Fruit fly (Drosophila melanogaster): ENCODE measurements around the gene Atxn7.

Atxn7 gene

DNA sequence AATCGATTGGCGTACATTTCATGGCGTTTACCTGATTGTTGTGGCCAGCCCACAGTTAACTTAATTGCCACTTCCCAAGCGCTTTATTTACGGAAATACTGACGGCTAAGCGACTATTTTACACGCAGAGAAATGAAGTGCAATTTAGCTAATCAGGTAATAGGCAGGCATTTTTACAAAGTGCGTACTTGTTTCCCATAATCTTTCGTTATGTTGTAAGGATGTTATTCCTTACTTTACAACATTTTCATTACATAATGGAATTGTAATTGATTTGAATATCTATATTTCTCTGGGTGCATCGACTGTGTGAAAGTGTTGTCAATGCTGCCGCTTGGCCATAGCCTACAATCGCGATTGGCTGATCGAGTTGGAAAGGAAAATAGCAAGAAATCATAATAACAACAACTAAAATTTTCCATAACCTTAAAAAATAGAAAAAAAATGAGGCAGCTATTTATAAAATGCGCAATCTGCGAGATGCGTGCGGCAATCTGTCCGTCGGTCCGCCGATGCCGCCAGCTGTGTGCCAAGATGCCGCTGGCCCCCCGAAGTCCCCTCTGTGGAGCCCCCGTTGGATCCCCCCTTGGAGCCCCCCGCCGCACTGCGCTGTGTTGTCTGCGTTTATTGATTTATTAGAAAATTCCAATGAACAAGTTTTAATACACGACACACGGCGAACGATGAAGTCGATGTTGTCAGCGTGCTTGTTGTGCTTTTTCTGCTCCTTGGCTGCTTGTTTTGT, 51.0 kb downstream of the Atxn7 start (continued):
- no peak for TF ChIP-seq cg (GFP tag; optimal IDR thresholded peaks at IDR 0.05)
- peak; percentile 40 for TF ChIP-seq Hr3 (GFP tag; optimal IDR thresholded peaks at IDR 0.05)
- no peak for TF ChIP-seq CG4328 (GFP tag; optimal IDR thresholded peaks at IDR 0.05)
- peak; percentile 36 for TF ChIP-seq Mes4 (GFP tag; optimal IDR thresholded peaks at IDR 0.05)
- TF ChIP-seq Atf-2 (GFP tag; optimal IDR thresholded peaks at IDR 0.05), result peak; percentile 14
- no peak for TF ChIP-seq prd (optimal IDR thresholded peaks at IDR 0.05)
- TF ChIP-seq prd (GFP tag; IDR thresholded peaks at IDR 0.05), result peak; percentile 73; the same call in 2 of the 3 replicates
- 0 out of 2 replicates have a peak, but pooled peaks have one; percentile 35 for TF ChIP-seq stc (GFP tag; IDR thresholded peaks at IDR 0.05)
- no peak for TF ChIP-seq YL-1 (GFP tag; optimal IDR thresholded peaks at IDR 0.05)
- no peak for TF ChIP-seq CG2199 (GFP tag; IDR thresholded peaks at IDR 0.05)
- TF ChIP-seq unpg (GFP tag; optimal IDR thresholded peaks at IDR 0.05), result peak; percentile 71
- peak; percentile 63 for TF ChIP-seq Oli (tag; optimal IDR thresholded peaks at IDR 0.05)
- TF ChIP-seq CG11723 (GFP tag; optimal IDR thresholded peaks at IDR 0.05), result no peak
- TF ChIP-seq Spps (tag; optimal IDR thresholded peaks at IDR 0.05), result no peak
- TF ChIP-seq Rx (GFP tag; IDR thresholded peaks at IDR 0.05), result peak; percentile 55
- TF ChIP-seq CG14441 (GFP tag; IDR thresholded peaks at IDR 0.05), result peak; percentile 76
- peak; percentile 5 for TF ChIP-seq CG8290 (GFP tag; optimal IDR thresholded peaks at IDR 0.05)
- TF ChIP-seq CG8290 (tag; optimal IDR thresholded peaks at IDR 0.05), result no peak
- TF ChIP-seq lov (optimal IDR thresholded peaks at IDR 0.05), result no peak
- TF ChIP-seq lov (GFP tag; IDR thresholded peaks at IDR 0.05), result no peak
- peak; percentile 82 for TF ChIP-seq dmrt99B (tag; optimal IDR thresholded peaks at IDR 0.05)
- peak; percentile 37 for TF ChIP-seq CG9609 (GFP tag; optimal IDR thresholded peaks at IDR 0.05)
- peak; percentile 64; the same call in 2 of the 3 replicates for TF ChIP-seq ken (GFP tag; IDR thresholded peaks at IDR 0.05)
- TF ChIP-seq CG4282 (GFP tag; optimal IDR thresholded peaks at IDR 0.05), result no peak
- TF ChIP-seq CG1792 (GFP tag; optimal IDR thresholded peaks at IDR 0.05), result no peak
- peak; percentile 66 for TF ChIP-seq CG7839 (tag; optimal IDR thresholded peaks at IDR 0.05)
- TF ChIP-seq Trl (optimal IDR thresholded peaks at IDR 0.05), result no peak
- peak; percentile 38 for TF ChIP-seq Trl (GFP tag; optimal IDR thresholded peaks at IDR 0.05)
- no peak for TF ChIP-seq CG15601 (tag; optimal IDR thresholded peaks at IDR 0.05)
- no peak for TF ChIP-seq zf30C (GFP tag; optimal IDR thresholded peaks at IDR 0.05)
- no peak for TF ChIP-seq CG13296 (GFP tag; optimal IDR thresholded peaks at IDR 0.05)
- TF ChIP-seq cato (GFP tag; optimal IDR thresholded peaks at IDR 0.05; ENCODE audit: borderline replicate concordance), result peak; percentile 41
- peak; percentile 42 for TF ChIP-seq CG18599 (GFP tag; optimal IDR thresholded peaks at IDR 0.05)
- TF ChIP-seq Gug (GFP tag; IDR thresholded peaks at IDR 0.05), result peak; percentile 39; the same call in 1 of the 4 replicates
- TF ChIP-seq CG2202 (tag; optimal IDR thresholded peaks at IDR 0.05), result no peak
- peak; percentile 5 for TF ChIP-seq CG10267 (tag; optimal IDR thresholded peaks at IDR 0.05)
- TF ChIP-seq CG31388 (GFP tag; optimal IDR thresholded peaks at IDR 0.05), result peak; percentile 26
- peak; percentile 75 for TF ChIP-seq gem (tag; optimal IDR thresholded peaks at IDR 0.05)
- TF ChIP-seq unc-4 (GFP tag; IDR thresholded peaks at IDR 0.05; ENCODE audit: partially characterized antibody), result no peak
- TF ChIP-seq CkIIα-i1 (GFP tag; IDR thresholded peaks at IDR 0.05), result no peak
- peak; percentile 62 for TF ChIP-seq CG2678 (tag; optimal IDR thresholded peaks at IDR 0.05)
- TF ChIP-seq CG9727 (GFP tag; optimal IDR thresholded peaks at IDR 0.05), result peak; percentile 4
- peak; percentile 59 for TF ChIP-seq Asciz (GFP tag; optimal IDR thresholded peaks at IDR 0.05)
- TF ChIP-seq CG30403 (GFP tag; optimal IDR thresholded peaks at IDR 0.05), result peak; percentile 66
- no peak for TF ChIP-seq cas (GFP tag; IDR thresholded peaks at IDR 0.05)
- TF ChIP-seq Dip2 (GFP tag; IDR thresholded peaks at IDR 0.05), result no peak
- TF ChIP-seq CG2889 (GFP tag; IDR thresholded peaks at IDR 0.05), result no peak
- TF ChIP-seq C15 (GFP tag; IDR thresholded peaks at IDR 0.05), result no peak
- no peak for TF ChIP-seq Dfd (GFP tag; optimal IDR thresholded peaks at IDR 0.05)
- TF ChIP-seq CG3847 (GFP tag; IDR thresholded peaks at IDR 0.05), result peak; percentile 29; the same call in 1 of the 2 replicates
- no peak for TF ChIP-seq HLHmδ (GFP tag; optimal IDR thresholded peaks at IDR 0.05)

All from whole organism, embryonic.